Worm (Caenorhabditis elegans) whole organism, L4 larva: Measurements from ENCODE around the gene meg-2.

Source experiments
- D1046.2 ChIP-seq: fragments of 200-800 bp; sonication (Bioruptor generic); IDR thresholded peaks from 2 replicates; pipeline ENCODE4 v1.3.6; 2022; ENCODE audit warnings: missing genetic modification characterization, missing compliant biosample characterization
- F49E8.2 ChIP-seq: sonication (generic microtip); optimal IDR thresholded peaks from 2 replicates; lab custom pipeline; 2016; ENCODE audit warnings: missing compliant biosample characterization, mild to moderate bottlenecking, missing genetic modification characterization, borderline replicate concordance
- R02D3.7 ChIP-seq: fragments of 150-350 bp; sonication (generic microtip); optimal IDR thresholded peaks from 3 replicates; lab custom pipeline; 2014; ENCODE audit warnings: missing biosample characterization, missing genetic modification characterization
- T26A8.4 ChIP-seq: fragments of 200-800 bp; sonication (Bioruptor generic); IDR thresholded peaks from 2 replicates; pipeline ENCODE4 v1.3.6; 2022; ENCODE audit warnings: missing genetic modification characterization, missing compliant biosample characterization
- Y48G9A.11 ChIP-seq: fragments of 200-800 bp; sonication (Bioruptor generic); IDR thresholded peaks from 2 replicates; pipeline ENCODE4 v1.3.6; 2022; ENCODE audit warnings: missing genetic modification reagents, missing genetic modification characterization, missing compliant biosample characterization
- Y5F2A.4 ChIP-seq: fragments of 200-800 bp; sonication (Bioruptor generic); optimal IDR thresholded peaks from 2 replicates; lab custom pipeline; 2018; ENCODE audit warnings: mild to moderate bottlenecking, missing genetic modification characterization, missing compliant biosample characterization
- ZK337.2 ChIP-seq: fragments of 200-800 bp; sonication (Bioruptor generic); IDR thresholded peaks from 2 replicates; pipeline ENCODE4 v1.3.6; 2022; ENCODE audit warnings: missing genetic modification reagents, missing genetic modification characterization, missing compliant biosample characterization
- ZK546.5 ChIP-seq, 2 experiments: sonication (generic microtip); optimal IDR thresholded peaks; 2 replicates each; lab custom pipeline; 2017; ENCODE audit warnings: missing biosample characterization in 2 of 2, missing genetic modification characterization in 2 of 2
- aha-1 ChIP-seq: fragments of 150-350 bp; peaks from one replicate; lab custom pipeline; 2014; ENCODE audit warnings: missing biosample characterization, missing genetic modification characterization
- aly-2 ChIP-seq: sonication (generic microtip); optimal IDR thresholded peaks from 2 replicates; lab custom pipeline; 2018; ENCODE audit warnings: missing biosample characterization, missing genetic modification characterization
- ceh-20 ChIP-seq: fragments of 200-800 bp; sonication (Bioruptor generic); IDR thresholded peaks from 2 replicates; pipeline ENCODE4 v1.3.6; 2022; ENCODE audit warnings: missing genetic modification reagents, missing genetic modification characterization, missing compliant biosample characterization
- ceh-28 ChIP-seq: fragments of 150-350 bp; optimal IDR thresholded peaks from 2 replicates; lab custom pipeline; 2014; ENCODE audit warnings: missing biosample characterization, missing genetic modification reagents, missing genetic modification characterization
- ceh-32 ChIP-seq: sonication (generic microtip); optimal IDR thresholded peaks from 2 replicates; lab custom pipeline; 2016; ENCODE audit warnings: mild to moderate bottlenecking, missing genetic modification characterization, missing compliant biosample characterization; ENCODE audit not compliant: poor library complexity
- daf-16 ChIP-seq, 3 experiments: sonication (generic microtip); optimal IDR thresholded peaks; 2 replicates each; lab custom pipeline; 2016 to 2017; ENCODE audit warnings: missing genetic modification characterization in 3 of 3, missing genetic modification reagents in 3 of 3, mild to moderate bottlenecking in 2 of 3, missing compliant biosample characterization in 2 of 3, missing biosample characterization in 1 of 3, moderate library complexity in 1 of 3
- dmd-8 ChIP-seq: fragments of 200-800 bp; sonication (Bioruptor generic); IDR thresholded peaks from 2 replicates; pipeline ENCODE4 v1.3.6; 2022; ENCODE audit warnings: missing genetic modification characterization, missing compliant biosample characterization
- dpl-1 ChIP-seq: fragments of 150-350 bp; optimal IDR thresholded peaks from 2 replicates; lab custom pipeline; 2014; ENCODE audit warnings: missing biosample characterization, missing genetic modification reagents, missing genetic modification characterization
- dve-1 ChIP-seq: sonication (generic microtip); optimal IDR thresholded peaks from 2 replicates; lab custom pipeline; 2017; ENCODE audit warnings: antibody characterized with exemption, mild to moderate bottlenecking, missing genetic modification characterization, missing compliant biosample characterization; ENCODE audit not compliant: insufficient read depth
- fkh-10 ChIP-seq: fragments of 150-350 bp; optimal IDR thresholded peaks from 2 replicates; lab custom pipeline; 2014; ENCODE audit warnings: missing biosample characterization, missing genetic modification reagents, missing genetic modification characterization
- fos-1 ChIP-seq: fragments of 150-350 bp; optimal IDR thresholded peaks from 2 replicates; lab custom pipeline; 2014; ENCODE audit warnings: missing biosample characterization, missing genetic modification characterization
- hif-1 ChIP-seq, 2 experiments: sonication (generic microtip); optimal IDR thresholded peaks; 2 replicates each; lab custom pipeline; 2016 to 2017; ENCODE audit warnings: missing compliant biosample characterization in 2 of 2, missing genetic modification characterization in 2 of 2, missing genetic modification reagents in 2 of 2, missing genotype in 2 of 2, mild to moderate bottlenecking in 1 of 2
- hlh-11 ChIP-seq: fragments of 200-800 bp; sonication (Bioruptor generic); optimal IDR thresholded peaks from 2 replicates; lab custom pipeline; 2018; ENCODE audit warnings: mild to moderate bottlenecking, missing genetic modification characterization, missing compliant biosample characterization
- hlh-30 ChIP-seq: sonication (generic microtip); optimal IDR thresholded peaks from 2 replicates; lab custom pipeline; 2017; ENCODE audit warnings: antibody characterized with exemption, mild to moderate bottlenecking, missing genetic modification characterization, missing compliant biosample characterization; ENCODE audit not compliant: insufficient read depth
- jun-1 ChIP-seq: fragments of 150-350 bp; optimal IDR thresholded peaks from 2 replicates; lab custom pipeline; 2014; ENCODE audit warnings: missing biosample characterization, missing genetic modification reagents, missing genetic modification characterization
- lin-1 ChIP-seq: fragments of 200-800 bp; sonication (Bioruptor generic); IDR thresholded peaks from 2 replicates; pipeline ENCODE4 v1.3.6; 2022; ENCODE audit warnings: missing genetic modification reagents, missing genetic modification characterization, missing compliant biosample characterization
- lin-13 ChIP-seq: fragments of 150-350 bp; optimal IDR thresholded peaks from 2 replicates; lab custom pipeline; 2014; ENCODE audit warnings: missing biosample characterization, missing genetic modification reagents, missing genetic modification characterization
- lin-15B ChIP-seq: fragments of 150-350 bp; sonication (generic microtip); optimal IDR thresholded peaks from 3 replicates; lab custom pipeline; 2014; ENCODE audit warnings: missing biosample characterization, missing genetic modification characterization
- lin-29 ChIP-seq: fragments of 200-800 bp; sonication (Bioruptor generic); IDR thresholded peaks from 2 replicates; pipeline ENCODE4 v1.3.6; 2022; ENCODE audit warnings: missing genetic modification reagents, missing genetic modification characterization, missing compliant biosample characterization
- mdl-1 ChIP-seq, 2 experiments: fragments of 150-350 bp in 1 of 2; sonication (generic microtip) in 1 of 2; optimal IDR thresholded peaks; 2 replicates each; lab custom pipeline; 2014 to 2017; ENCODE audit warnings: missing biosample characterization in 2 of 2, missing genetic modification characterization in 2 of 2
- mep-1 ChIP-seq: fragments of 150-350 bp; sonication (generic microtip); optimal IDR thresholded peaks from 3 replicates; lab custom pipeline; 2014; ENCODE audit warnings: missing biosample characterization, missing genetic modification characterization
- mes-2 ChIP-seq: sonication (generic microtip); optimal IDR thresholded peaks from 2 replicates; lab custom pipeline; 2016; ENCODE audit warnings: missing genotype, mild to moderate bottlenecking, missing genetic modification characterization, missing compliant biosample characterization; ENCODE audit not compliant: poor library complexity, severe bottlenecking
- mxl-3 ChIP-seq: fragments of 200-800 bp; sonication (Bioruptor generic); optimal IDR thresholded peaks from 2 replicates; lab custom pipeline; 2018; ENCODE audit warnings: mild to moderate bottlenecking, missing genetic modification characterization, missing compliant biosample characterization
- nhr-102 ChIP-seq: sonication (generic microtip); optimal IDR thresholded peaks from 2 replicates; lab custom pipeline; 2016; ENCODE audit warnings: mild to moderate bottlenecking, missing genetic modification characterization, moderate library complexity, missing compliant biosample characterization
- nhr-111 ChIP-seq: fragments of 200-800 bp; sonication (Bioruptor generic); optimal IDR thresholded peaks from 2 replicates; lab custom pipeline; 2018; ENCODE audit warnings: mild to moderate bottlenecking, missing genetic modification characterization, missing compliant biosample characterization
- nhr-41 ChIP-seq: fragments of 200-800 bp; sonication (Bioruptor generic); IDR thresholded peaks from 2 replicates; pipeline ENCODE4 v1.3.6; 2022; ENCODE audit warnings: missing genetic modification reagents, missing genetic modification characterization, missing compliant biosample characterization
- nhr-48 ChIP-seq: sonication (generic microtip); optimal IDR thresholded peaks from 2 replicates; lab custom pipeline; 2016; ENCODE audit warnings: mild to moderate bottlenecking, missing genetic modification characterization, missing compliant biosample characterization
- nhr-6 ChIP-seq: fragments of 150-350 bp; optimal IDR thresholded peaks from 2 replicates; lab custom pipeline; 2014; ENCODE audit warnings: missing biosample characterization, missing genetic modification characterization
- pha-4 ChIP-seq, 2 experiments: fragments of 150-350 bp in 1 of 2; fragments of 200-800 bp in 1 of 2; sonication (Bioruptor generic) in 1 of 2; IDR thresholded peaks in 1 of 2; optimal IDR thresholded peaks in 1 of 2; 2 replicates each; pipeline versions ENCODE4 v1.3.6 to Lab custom; 2014 to 2022; ENCODE audit warnings: missing genetic modification characterization in 2 of 2, missing genetic modification reagents in 2 of 2, missing biosample characterization in 1 of 2, missing compliant biosample characterization in 1 of 2
- rbr-2 ChIP-seq: sonication (generic microtip); optimal IDR thresholded peaks from 2 replicates; lab custom pipeline; 2016; ENCODE audit warnings: missing genotype, missing genetic modification characterization, missing compliant biosample characterization
- saeg-2 ChIP-seq: fragments of 200-800 bp; sonication (Bioruptor generic); IDR thresholded peaks from 2 replicates; pipeline ENCODE4 v1.3.6; 2022; ENCODE audit warnings: missing genetic modification reagents, missing genetic modification characterization, missing compliant biosample characterization
- snpc-1.2 ChIP-seq: fragments of 200-800 bp; sonication (Bioruptor generic); IDR thresholded peaks from 2 replicates; pipeline ENCODE4 v1.3.6; 2022; ENCODE audit warnings: missing genetic modification reagents, missing genetic modification characterization, missing compliant biosample characterization
- spr-1 ChIP-seq: sonication (generic microtip); optimal IDR thresholded peaks from 2 replicates; lab custom pipeline; 2016; ENCODE audit warnings: mild to moderate bottlenecking, missing genetic modification characterization, missing compliant biosample characterization
- tag-97 ChIP-seq: fragments of 200-800 bp; sonication (Bioruptor generic); IDR thresholded peaks from 2 replicates; pipeline ENCODE4 v1.3.6; 2022; ENCODE audit warnings: missing genetic modification characterization, missing compliant biosample characterization
- unc-62 ChIP-seq, 3 experiments: fragments of 150-350 bp in 1 of 3; sonication (generic microtip); optimal IDR thresholded peaks in 2 of 3; peaks in 1 of 3; 1 replicate in 1 of 3; 2 replicates in 2 of 3; lab custom pipeline; 2014 to 2017; ENCODE audit warnings: missing biosample characterization in 3 of 3, missing genetic modification characterization in 3 of 3, missing genetic modification reagents in 3 of 3, missing genotype in 1 of 3
- vab-7 ChIP-seq: fragments of 200-800 bp; sonication (Bioruptor generic); IDR thresholded peaks from 2 replicates; pipeline ENCODE4 v1.3.6; 2022; ENCODE audit warnings: missing genetic modification reagents, missing genetic modification characterization, missing compliant biosample characterization
- zag-1 ChIP-seq: fragments of 150-350 bp; optimal IDR thresholded peaks from 2 replicates; lab custom pipeline; 2014; ENCODE audit warnings: missing biosample characterization, missing genetic modification characterization
- zfp-3 ChIP-seq: fragments of 200-800 bp; sonication (Bioruptor generic); conservative IDR thresholded peaks from 2 replicates; pipeline ENCODE4 v1.3.6; 2022; ENCODE audit warnings: missing genetic modification reagents, missing genetic modification characterization, missing compliant biosample characterization
- zip-2 ChIP-seq: fragments of 150-350 bp; optimal IDR thresholded peaks from 2 replicates; lab custom pipeline; 2014; ENCODE audit warnings: missing biosample characterization, missing genetic modification characterization
- ztf-7 ChIP-seq: fragments of 150-350 bp; optimal IDR thresholded peaks from 2 replicates; lab custom pipeline; 2014; ENCODE audit warnings: missing biosample characterization, missing genetic modification characterization

Gene meg-2

ce11 chrX:13917121-13917755 is 8.7 kb downstream of the meg-2 start, which contains the start of gene ekl-5:
Gene ekl-5 (minus strand): TSS chrX:13917171.
- no peak for TF ChIP-seq F49E8.2
- TF ChIP-seq fkh-10 = no peak
- peak; percentile 25 for TF ChIP-seq mxl-3 (GFP tag; lab: Kevin White, UChicago)
- TF ChIP-seq vab-7 = no peak
- no peak for TF ChIP-seq nhr-111 (GFP tag; lab: Kevin White, UChicago)
- peak in 1 of 2 experiments; percentile 47 for TF ChIP-seq daf-16 (GFP tag; optimal IDR thresholded peaks at IDR 0.05; lab: Kevin White, UChicago)
- TF ChIP-seq daf-16 (tag; optimal IDR thresholded peaks at IDR 0.05; lab: Kevin White, UChicago) = peak; percentile 32
- no peak for TF ChIP-seq nhr-41 (GFP tag; lab: Robert Waterston, UW)
- TF ChIP-seq zag-1 (tag; lab: Kevin White, UChicago) = no peak
- peak; percentile 78 for TF ChIP-seq aha-1 (tag; lab: Kevin White, UChicago)
- TF ChIP-seq jun-1 (tag; lab: Kevin White, UChicago) = peak; percentile 32
- no peak for TF ChIP-seq aly-2 (tag; lab: Kevin White, UChicago)
- no peak for TF ChIP-seq nhr-102 (tag; lab: Kevin White, UChicago)
- peak; percentile 76 for TF ChIP-seq dve-1 (tag; lab: Kevin White, UChicago)
- TF ChIP-seq Y48G9A.11 (GFP tag; lab: Robert Waterston, UW) = no peak
- no peak for TF ChIP-seq snpc-1.2 (GFP tag; lab: Robert Waterston, UW)
- TF ChIP-seq Y5F2A.4 (GFP tag; lab: Kevin White, UChicago) = no peak
- peak in 1 of 2 experiments; percentile 43 for TF ChIP-seq hif-1 (tag; optimal IDR thresholded peaks at IDR 0.05; lab: Kevin White, UChicago)
- no peak for TF ChIP-seq ceh-32 (tag; lab: Kevin White, UChicago)
- TF ChIP-seq hlh-30 (tag; lab: Kevin White, UChicago) = peak; percentile 47
- TF ChIP-seq nhr-6 = peak; percentile 73
- no peak for TF ChIP-seq nhr-48
- TF ChIP-seq mdl-1 (tag; optimal IDR thresholded peaks at IDR 0.05; lab: Kevin White, UChicago) = peak in 1 of 2 experiments; percentile 62
- peak; percentile 48 for TF ChIP-seq ceh-28 (tag; lab: Kevin White, UChicago)
- no peak for TF ChIP-seq zip-2
- TF ChIP-seq unc-62 (GFP tag; optimal IDR thresholded peaks at IDR 0.05 in 1 of 2; lab: Kevin White, UChicago) = peak in 1 of 2 experiments; percentile 77
- TF ChIP-seq unc-62 (tag; optimal IDR thresholded peaks at IDR 0.05; lab: Kevin White, UChicago) = no peak
- TF ChIP-seq ZK546.5 (tag; optimal IDR thresholded peaks at IDR 0.05; lab: Kevin White, UChicago) = no peak
- TF ChIP-seq tag-97 = no peak
- peak; percentile 59; the same call in 1 of the 2 replicates for TF ChIP-seq lin-1
- TF ChIP-seq mes-2 = peak; percentile 65
- no peak for TF ChIP-seq ZK337.2 (GFP tag; lab: Robert Waterston, UW)
- TF ChIP-seq spr-1 (tag; lab: Kevin White, UChicago) = peak; percentile 17
- TF ChIP-seq mep-1 = peak; percentile 63
- no peak for TF ChIP-seq R02D3.7 (tag; lab: Kevin White, UChicago)
- TF ChIP-seq rbr-2 (tag; lab: Kevin White, UChicago) = peak; percentile 64
- TF ChIP-seq lin-15B (tag; lab: Kevin White, UChicago) = no peak
- no peak for TF ChIP-seq pha-4 (GFP tag; IDR thresholded peaks at IDR 0.05; lab: Robert Waterston, UW)
- TF ChIP-seq pha-4 (tag; optimal IDR thresholded peaks at IDR 0.05; lab: Kevin White, UChicago) = peak; percentile 77
- peak; percentile 78 for TF ChIP-seq hlh-11 (tag; lab: Kevin White, UChicago)
- no peak for TF ChIP-seq fos-1 (tag; lab: Kevin White, UChicago)
- TF ChIP-seq ceh-20 (GFP tag; lab: Robert Waterston, UW) = no peak
- no peak for TF ChIP-seq D1046.2 (GFP tag; lab: Robert Waterston, UW)
- TF ChIP-seq zfp-3 (GFP tag; lab: Robert Waterston, UW) = no peak
- TF ChIP-seq lin-13 (GFP tag; lab: Kevin White, UChicago) = no peak
- TF ChIP-seq dpl-1 = peak; percentile 26
- TF ChIP-seq ztf-7 (tag; lab: Kevin White, UChicago) = no peak
- no peak for TF ChIP-seq saeg-2
- TF ChIP-seq lin-29 = no peak
- TF ChIP-seq dmd-8 (GFP tag; lab: Robert Waterston, UW) = no peak
- no peak for TF ChIP-seq T26A8.4 (GFP tag; lab: Robert Waterston, UW)
